Fruit fly (Drosophila melanogaster): ENCODE measurements around the gene Tnks.

dm6 chr3R:25628657-25629056, 32.4 kb downstream of the Tnks start:
- TF ChIP-seq CG8478 (optimal IDR thresholded peaks at IDR 0.05): no peak
- TF ChIP-seq CTCF (optimal IDR thresholded peaks at IDR 0.05): no peak

All from S2 (cell line).